2 worm cellular contexts compared by ENCODE assay signal in genomic region chrV:8325906-8326305, ce11.
A peak's percentile ranks its signal among the peaks of the same experiment; 100 is the strongest.
TF ChIP-seq lines count a peak whose summit lies in the region.

No protein-coding gene starts in this region.

TF ChIP-seq in whole organism, L4 larva, 104 proteins besides CTCF, POLR2A, EP300 and RAD21:
- peak; percentile 74 for TF ChIP-seq set-16 (GFP tag; IDR thresholded peaks at IDR 0.05; lab: Robert Waterston, UW)
- no peak for TF ChIP-seq nhr-10 (tag; optimal IDR thresholded peaks at IDR 0.05; lab: Kevin White, UChicago)
- no peak for TF ChIP-seq nhr-111 (GFP tag; optimal IDR thresholded peaks at IDR 0.05; lab: Kevin White, UChicago)

TF ChIP-seq in whole organism, young adult, 124 proteins besides CTCF, POLR2A, EP300 and RAD21:
- TF ChIP-seq zfh-2 (GFP tag; conservative IDR thresholded peaks at IDR 0.05; lab: Robert Waterston, UW) (peak; percentile 63), attf-6 (GFP tag; IDR thresholded peaks at IDR 0.05; lab: Robert Waterston, UW) (no peak)
